Worm (Caenorhabditis elegans) whole organism, L4/young adult: ENCODE data around the gene nhr-104.

Experiments used
- W03F9.2 ChIP-seq: fragments of 150-350 bp; optimal IDR thresholded peaks from 2 replicates; lab custom pipeline; 2014; ENCODE audit warnings: missing biosample characterization, missing genetic modification characterization
- him-1 ChIP-seq: sonication (generic microtip); optimal IDR thresholded peaks from 2 replicates; lab custom pipeline; 2016; ENCODE audit warnings: missing genotype, missing genetic modification reagents, missing genetic modification characterization, missing compliant biosample characterization

DNA sequence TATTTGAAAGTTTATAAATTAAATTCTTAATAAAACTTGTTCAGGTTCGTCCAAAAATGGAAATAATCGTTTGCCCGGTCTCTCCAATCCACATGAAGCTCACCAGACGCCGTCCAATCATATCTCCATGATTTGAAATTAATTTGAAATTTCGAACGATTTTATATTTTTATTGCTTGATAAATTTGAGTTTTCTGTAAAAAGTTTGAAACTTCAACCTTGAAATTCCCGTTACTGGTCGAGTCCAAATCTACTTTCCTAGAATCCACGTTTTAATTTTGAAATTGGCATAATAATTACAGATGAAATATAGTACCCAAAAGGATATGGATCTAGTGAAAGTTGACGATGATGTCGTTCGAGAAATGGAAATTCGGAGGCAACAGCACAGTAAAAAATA is 24.1 kb downstream of the nhr-104 start, which contains the start of gene npp-26:
- TF ChIP-seq W03F9.2 (tag; lab: Kevin White, UChicago) (no peak), him-1 (no peak)
